Worm (Caenorhabditis elegans) whole organism, L4/young adult: Measurements from ENCODE around the gene zip-9.

Experiments
- W03F9.2 ChIP-seq: fragments of 150-350 bp; optimal IDR thresholded peaks from 2 replicates; lab custom pipeline; 2014; ENCODE audit warnings: missing biosample characterization, missing genetic modification characterization
- dao-5 ChIP-seq: sonication (generic microtip); optimal IDR thresholded peaks from 2 replicates; lab custom pipeline; 2016; ENCODE audit warnings: missing genotype, missing genetic modification characterization, moderate library complexity, missing compliant biosample characterization
- him-1 ChIP-seq: sonication (generic microtip); optimal IDR thresholded peaks from 2 replicates; lab custom pipeline; 2016; ENCODE audit warnings: missing genotype, missing genetic modification reagents, missing genetic modification characterization, missing compliant biosample characterization

DNA sequence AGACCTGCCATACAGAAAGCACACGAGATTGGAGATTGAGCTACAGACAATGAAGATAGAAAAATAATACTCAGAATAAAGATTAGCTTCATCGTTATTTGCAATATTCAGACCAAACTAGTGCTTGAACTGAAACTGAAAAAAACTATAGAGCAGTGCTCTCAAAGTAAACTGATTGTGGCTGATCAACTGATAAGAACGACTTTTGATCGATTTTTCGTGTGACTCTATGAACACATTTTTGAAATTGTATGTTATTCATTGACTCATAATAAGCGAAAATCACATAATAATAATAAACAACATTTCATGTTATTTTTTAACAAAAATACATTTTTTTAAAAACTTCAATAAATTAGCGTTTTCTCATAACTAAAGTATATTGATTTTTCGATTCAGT, 41.1 kb upstream of the zip-9 start, which contains the start of gene spp-16:
- TF ChIP-seq him-1 (tag; lab: Kevin White, UChicago), result no peak
- TF ChIP-seq W03F9.2 (tag; lab: Kevin White, UChicago), result no peak
- TF ChIP-seq dao-5, result no peak
